Worm (Caenorhabditis elegans): Measurements from ENCODE around the gene Y39D8A.1.

- TF ChIP-seq elt-1 (tag; optimal IDR thresholded peaks at IDR 0.05; ENCODE audit: borderline replicate concordance, insufficient read depth) (no peak), ces-1 (GFP tag; optimal IDR thresholded peaks at IDR 0.05) (no peak), mab-5 (tag; optimal IDR thresholded peaks at IDR 0.05) (no peak), snpc-4 (tag; optimal IDR thresholded peaks at IDR 0.05) (no peak), lin-13 (tag; optimal IDR thresholded peaks at IDR 0.05) (no peak), unc-62 (GFP tag; optimal IDR thresholded peaks at IDR 0.05) (no peak), nhr-28 (tag; optimal IDR thresholded peaks at IDR 0.05) (no peak), cnd-1 (tag; optimal IDR thresholded peaks at IDR 0.05) (no peak), lsy-2 (tag; optimal IDR thresholded peaks at IDR 0.05) (no peak), pha-4 (tag; optimal IDR thresholded peaks at IDR 0.05) (no peak), zip-8 (tag; optimal IDR thresholded peaks at IDR 0.05) (no peak), mls-2 (tag; optimal IDR thresholded peaks at IDR 0.05) (no peak)
Measured at ce11 chrV:422133-422532, 3.6 kb downstream of the Y39D8A.1 start, which contains the start of gene dod-20.
